Fruit fly (Drosophila melanogaster) whole organism, prepupa: ENCODE results near the gene fru.

Experiments
- Blimp-1 ChIP-seq: fragments of 200-800 bp; sonication (Bioruptor generic); optimal IDR thresholded peaks from 3 replicates; lab custom pipeline; 2017; ENCODE audit warnings: missing biosample characterization, missing genetic modification characterization, mild to moderate bottlenecking, moderate library complexity, missing genetic modification reagents
- CG10631 ChIP-seq: fragments of 200-800 bp; sonication (Bioruptor generic); optimal IDR thresholded peaks from 2 replicates; lab custom pipeline; 2016; ENCODE audit warnings: missing biosample characterization, missing genetic modification characterization
- CG11762 ChIP-seq: fragments of 200-800 bp; sonication (Bioruptor generic); optimal IDR thresholded peaks from 3 replicates; lab custom pipeline; 2016; ENCODE audit warnings: missing biosample characterization, missing genetic modification characterization; ENCODE audit not compliant: insufficient read depth
- CG1621 ChIP-seq: fragments of 200-800 bp; sonication (Bioruptor generic); optimal IDR thresholded peaks from 3 replicates; lab custom pipeline; 2018; ENCODE audit warnings: missing biosample characterization, mild to moderate bottlenecking, missing genetic modification characterization
- CG3032 ChIP-seq: fragments of 200-800 bp; optimal IDR thresholded peaks from 2 replicates; lab custom pipeline; 2019; ENCODE audit warnings: missing biosample characterization, mild to moderate bottlenecking, missing genetic modification characterization, moderate library complexity
- CG31627 ChIP-seq: fragments of 200-800 bp; sonication (Bioruptor generic); optimal IDR thresholded peaks from 3 replicates; lab custom pipeline; 2016; ENCODE audit warnings: missing biosample characterization, missing genetic modification characterization
- CG32006 ChIP-seq: fragments of 200-800 bp; sonication (Bioruptor generic); optimal IDR thresholded peaks from 3 replicates; lab custom pipeline; 2017; ENCODE audit warnings: missing biosample characterization, mild to moderate bottlenecking, missing genetic modification characterization
- CG34406 ChIP-seq: fragments of 200-800 bp; sonication (Bioruptor generic); optimal IDR thresholded peaks from 3 replicates; lab custom pipeline; 2016; ENCODE audit warnings: missing biosample characterization, missing genetic modification characterization
- CG3919 ChIP-seq: fragments of 200-800 bp; sonication (Bioruptor generic); optimal IDR thresholded peaks from 3 replicates; lab custom pipeline; 2016; ENCODE audit warnings: missing biosample characterization, missing genetic modification characterization
- CG6163 ChIP-seq: fragments of 200-800 bp; sonication (Bioruptor generic); IDR thresholded peaks from 3 replicates; pipeline ENCODE4 v1.3.6; 2022; ENCODE audit warnings: missing biosample characterization, missing genetic modification characterization
- CG6276 ChIP-seq: fragments of 200-800 bp; sonication (Bioruptor generic); optimal IDR thresholded peaks from 2 replicates; lab custom pipeline; 2017; ENCODE audit warnings: missing biosample characterization, mild to moderate bottlenecking, missing genetic modification characterization
- CG6792 ChIP-seq: fragments of 200-800 bp; sonication (Bioruptor generic); optimal IDR thresholded peaks from 3 replicates; lab custom pipeline; 2016; ENCODE audit warnings: missing biosample characterization, missing genetic modification characterization
- CG7368 ChIP-seq: fragments of 200-800 bp; sonication (Bioruptor generic); optimal IDR thresholded peaks from 3 replicates; lab custom pipeline; 2016; ENCODE audit warnings: missing biosample characterization, missing genetic modification characterization
- CG8119 ChIP-seq: fragments of 200-800 bp; sonication (Bioruptor generic); IDR thresholded peaks from 3 replicates; pipeline ENCODE4 v1.3.6; 2022; ENCODE audit warnings: missing biosample characterization, missing genetic modification characterization
- CG8319 ChIP-seq: fragments of 200-800 bp; sonication (Bioruptor generic); optimal IDR thresholded peaks from 3 replicates; lab custom pipeline; 2016; ENCODE audit warnings: missing biosample characterization, missing genetic modification characterization
- Ets96B ChIP-seq: fragments of 200-800 bp; optimal IDR thresholded peaks from 2 replicates; lab custom pipeline; 2019; ENCODE audit warnings: missing biosample characterization, mild to moderate bottlenecking, missing genetic modification characterization, moderate library complexity
- Gug ChIP-seq: fragments of 200-800 bp; sonication (Bioruptor generic); IDR thresholded peaks from 2 replicates; pipeline ENCODE4 v1.3.6; 2022; ENCODE audit warnings: missing biosample characterization, missing genetic modification characterization
- Hr38 ChIP-seq: sonication (Bioruptor generic); optimal IDR thresholded peaks from 2 replicates; lab custom pipeline; 2016; ENCODE audit warnings: missing biosample characterization, missing genetic modification characterization
- Hr39 ChIP-seq: fragments of 200-800 bp; sonication (Bioruptor generic); optimal IDR thresholded peaks from 2 replicates; lab custom pipeline; 2016; ENCODE audit warnings: missing biosample characterization, missing genetic modification characterization
- Hr4 ChIP-seq: fragments of 200-800 bp; sonication (Bioruptor generic); optimal IDR thresholded peaks from 3 replicates; lab custom pipeline; 2016; ENCODE audit warnings: missing biosample characterization, missing genetic modification characterization
- Smox ChIP-seq: fragments of 200-800 bp; sonication (Bioruptor generic); optimal IDR thresholded peaks from 3 replicates; lab custom pipeline; 2016; ENCODE audit warnings: missing biosample characterization, missing genetic modification characterization
- Sox102F ChIP-seq: fragments of 200-800 bp; sonication (Bioruptor generic); optimal IDR thresholded peaks from 2 replicates; lab custom pipeline; 2016; ENCODE audit warnings: missing biosample characterization, mild to moderate bottlenecking, missing genetic modification characterization
- Sox15 ChIP-seq: fragments of 200-800 bp; sonication (Bioruptor generic); optimal IDR thresholded peaks from 3 replicates; lab custom pipeline; 2016; ENCODE audit warnings: missing biosample characterization, missing genetic modification characterization
- acj6 ChIP-seq: fragments of 200-800 bp; sonication (Bioruptor generic); optimal IDR thresholded peaks from 3 replicates; lab custom pipeline; 2016; ENCODE audit warnings: missing biosample characterization, missing genetic modification characterization
- cyc ChIP-seq: fragments of 200-800 bp; sonication (Bioruptor generic); optimal IDR thresholded peaks from 3 replicates; lab custom pipeline; 2016; ENCODE audit warnings: missing biosample characterization, missing genetic modification characterization
- eg ChIP-seq: fragments of 200-800 bp; sonication (Bioruptor generic); IDR thresholded peaks from 3 replicates; pipeline ENCODE4 v1.3.6; 2022; ENCODE audit warnings: missing biosample characterization, missing genetic modification characterization
- fd59A ChIP-seq: fragments of 200-800 bp; sonication (Bioruptor generic); optimal IDR thresholded peaks from 2 replicates; lab custom pipeline; 2017; ENCODE audit warnings: missing biosample characterization, mild to moderate bottlenecking, missing genetic modification characterization, missing genetic modification reagents
- fkh ChIP-seq: fragments of 200-800 bp; sonication (Bioruptor generic); optimal IDR thresholded peaks from 3 replicates; lab custom pipeline; 2017; ENCODE audit warnings: missing biosample characterization, mild to moderate bottlenecking, missing genetic modification characterization, moderate library complexity
- net ChIP-seq: fragments of 200-800 bp; sonication (Bioruptor generic); optimal IDR thresholded peaks from 3 replicates; lab custom pipeline; 2016; ENCODE audit warnings: missing biosample characterization, missing genetic modification characterization
- pdm3 ChIP-seq: fragments of 200-800 bp; sonication (Bioruptor generic); optimal IDR thresholded peaks from 3 replicates; lab custom pipeline; 2016; ENCODE audit warnings: missing biosample characterization, missing genetic modification characterization
- topi ChIP-seq: fragments of 200-800 bp; sonication (Bioruptor generic); optimal IDR thresholded peaks from 3 replicates; lab custom pipeline; 2016; ENCODE audit warnings: missing biosample characterization, missing genetic modification characterization
- vri ChIP-seq: fragments of 200-800 bp; sonication (Bioruptor generic); optimal IDR thresholded peaks from 3 replicates; lab custom pipeline; 2016; ENCODE audit warnings: missing biosample characterization, mild to moderate bottlenecking, missing genetic modification characterization

The fru gene

dm6 chr3R:18548787-18549186 is 3.4 kb upstream of the fru start:
- no peak for TF ChIP-seq Hr38
- no peak for TF ChIP-seq CG6792 (GFP tag; lab: Kevin White, UChicago)

- TF ChIP-seq topi (no peak), net (GFP tag; lab: Kevin White, UChicago) (no peak), eg (GFP tag; lab: Robert Waterston, UW) (no peak), Ets96B (tag; lab: Kevin White, UChicago) (no peak), CG32006 (no peak), CG1621 (tag; lab: Kevin White, UChicago) (no peak), cyc (GFP tag; lab: Kevin White, UChicago) (no peak), CG10631 (GFP tag; lab: Kevin White, UChicago) (no peak), CG8319 (GFP tag; lab: Kevin White, UChicago) (no peak), Sox102F (GFP tag; lab: Kevin White, UChicago) (no peak), fd59A (GFP tag; lab: Kevin White, UChicago) (no peak), Hr38 (no peak), CG7368 (GFP tag; lab: Kevin White, UChicago) (no peak), CG3032 (no peak), CG11762 (GFP tag; lab: Kevin White, UChicago) (no peak), Gug (GFP tag; lab: Robert Waterston, UW) (no peak), Hr4 (GFP tag; lab: Kevin White, UChicago) (no peak), CG34406 (GFP tag; lab: Kevin White, UChicago) (no peak)
- TF ChIP-seq, all 60 proteins: peak for 0
Measured at dm6 chr3R:18546972-18547371, 1.6 kb upstream of the fru start.

dm6 chr3R:18546159-18546558 is 773 bp upstream of the fru start:
- TF ChIP-seq Hr39 (GFP tag; lab: Kevin White, UChicago) (no peak), CG34406 (GFP tag; lab: Kevin White, UChicago) (no peak)

dm6 chr3R:18515010-18515409 is 30.4 kb downstream of the fru start:
- TF ChIP-seq Smox (GFP tag; lab: Kevin White, UChicago) (no peak), CG8119 (GFP tag; lab: Robert Waterston, UW) (no peak), Gug (GFP tag; lab: Robert Waterston, UW) (no peak), fd59A (GFP tag; lab: Kevin White, UChicago) (no peak), Blimp-1 (GFP tag; lab: Kevin White, UChicago) (no peak), acj6 (GFP tag; lab: Kevin White, UChicago) (no peak), fkh (GFP tag; lab: Kevin White, UChicago) (no peak), vri (GFP tag; lab: Kevin White, UChicago) (no peak), Sox15 (no peak)

- TF ChIP-seq Gug (GFP tag; lab: Robert Waterston, UW): 0 out of 2 replicates have a peak, but pooled peaks have one; percentile 11
- no peak for TF ChIP-seq pdm3 (GFP tag; lab: Kevin White, UChicago)
Measured at dm6 chr3R:18508346-18508745, 37.0 kb downstream of the fru start.

- no peak for TF ChIP-seq CG6276 (GFP tag; lab: Kevin White, UChicago)
- no peak for TF ChIP-seq acj6 (GFP tag; lab: Kevin White, UChicago)
- TF ChIP-seq CG3919: no peak
- TF ChIP-seq CG31627 (GFP tag; lab: Kevin White, UChicago): no peak
- peak; percentile 22; the same call in 1 of the 3 replicates for TF ChIP-seq CG6163 (GFP tag; lab: Robert Waterston, UW)
- TF ChIP-seq, all 60 proteins: peak for 1
Measured at dm6 chr3R:18507710-18508109, 37.7 kb downstream of the fru start.
